Fruit fly (Drosophila melanogaster) whole organism, embryonic: ENCODE measurements around the gene CG10663.

Experiments used
- BtbVII ChIP-seq: fragments of 200-800 bp; sonication (Bioruptor generic); optimal IDR thresholded peaks from 3 replicates; lab custom pipeline; 2017; ENCODE audit warnings: missing biosample characterization, mild to moderate bottlenecking, missing genetic modification characterization
- CG10431 ChIP-seq: fragments of 200-800 bp; sonication (Bioruptor generic); optimal IDR thresholded peaks from 3 replicates; lab custom pipeline; 2018; ENCODE audit warnings: missing biosample characterization, mild to moderate bottlenecking, missing genetic modification characterization
- CG10959 ChIP-seq: fragments of 200-800 bp; sonication (Bioruptor generic); IDR thresholded peaks from 2 replicates; pipeline ENCODE4 v1.3.6; 2022; ENCODE audit warnings: missing biosample characterization, missing genetic modification characterization
- CG11085 ChIP-seq: fragments of 200-800 bp; sonication (Bioruptor generic); IDR thresholded peaks from 2 replicates; pipeline ENCODE4 v1.3.6; 2022; ENCODE audit warnings: missing biosample characterization, missing genetic modification characterization
- CG11093 ChIP-seq: fragments of 200-800 bp; sonication (Bioruptor generic); IDR thresholded peaks from 3 replicates; pipeline ENCODE4 v1.3.6; 2022; ENCODE audit warnings: missing biosample characterization, missing genetic modification characterization
- CG12104 ChIP-seq: fragments of 200-800 bp; sonication (Bioruptor generic); optimal IDR thresholded peaks from 3 replicates; lab custom pipeline; 2016; ENCODE audit warnings: missing biosample characterization, missing genetic modification characterization
- CG12219 ChIP-seq: fragments of 200-800 bp; sonication (Bioruptor generic); optimal IDR thresholded peaks from 3 replicates; lab custom pipeline; 2018; ENCODE audit warnings: missing biosample characterization, mild to moderate bottlenecking, missing genetic modification characterization
- CG1233 ChIP-seq: fragments of 200-800 bp; sonication (Bioruptor generic); optimal IDR thresholded peaks from 4 replicates; lab custom pipeline; 2018; ENCODE audit warnings: missing biosample characterization, mild to moderate bottlenecking, missing genetic modification characterization
- CG14014 ChIP-seq: fragments of 200-800 bp; sonication (Bioruptor generic); IDR thresholded peaks from 2 replicates; pipeline ENCODE4 v1.3.6; 2022; ENCODE audit warnings: missing biosample characterization, missing genetic modification characterization
- CG14667 ChIP-seq: fragments of 200-800 bp; sonication (Bioruptor generic); IDR thresholded peaks from 2 replicates; pipeline ENCODE4 v1.3.6; 2022; ENCODE audit warnings: missing biosample characterization, missing genetic modification characterization
- CG15011 ChIP-seq: fragments of 200-800 bp; sonication (Bioruptor generic); optimal IDR thresholded peaks from 3 replicates; lab custom pipeline; 2018; ENCODE audit warnings: missing biosample characterization, mild to moderate bottlenecking, missing genetic modification characterization
- CG18262 ChIP-seq: fragments of 200-800 bp; optimal IDR thresholded peaks from 3 replicates; lab custom pipeline; 2019; ENCODE audit warnings: missing biosample characterization, mild to moderate bottlenecking, missing genetic modification characterization, moderate library complexity
- CG3065 ChIP-seq: fragments of 200-800 bp; sonication (Bioruptor generic); optimal IDR thresholded peaks from 2 replicates; lab custom pipeline; 2016; ENCODE audit warnings: missing biosample characterization, missing genetic modification characterization
- CG32532 ChIP-seq: fragments of 200-800 bp; sonication (Bioruptor generic); IDR thresholded peaks from 2 replicates; pipeline ENCODE4 v1.3.6; 2022; ENCODE audit warnings: missing biosample characterization, missing genetic modification characterization
- CG33213 ChIP-seq: fragments of 200-800 bp; sonication (Bioruptor generic); optimal IDR thresholded peaks from 3 replicates; lab custom pipeline; 2016; ENCODE audit warnings: missing biosample characterization, missing genetic modification characterization
- CG42726 ChIP-seq: fragments of 200-800 bp; sonication (Bioruptor generic); IDR thresholded peaks from 2 replicates; pipeline ENCODE4 v1.3.6; 2022; ENCODE audit warnings: missing biosample characterization, missing genetic modification characterization; ENCODE audit not compliant: partially characterized antibody
- CG43689 ChIP-seq: fragments of 200-800 bp; sonication (Bioruptor generic); IDR thresholded peaks from 2 replicates; pipeline ENCODE4 v1.3.6; 2022; ENCODE audit warnings: missing biosample characterization, missing genetic modification characterization
- CG4854 ChIP-seq: fragments of 200-800 bp; sonication (Bioruptor generic); optimal IDR thresholded peaks from 2 replicates; lab custom pipeline; 2016; ENCODE audit warnings: missing biosample characterization, missing genetic modification characterization, inconsistent platforms
- CG6854 ChIP-seq: fragments of 200-800 bp; sonication (Bioruptor generic); optimal IDR thresholded peaks from 3 replicates; lab custom pipeline; 2017; ENCODE audit warnings: missing biosample characterization, mild to moderate bottlenecking, missing genetic modification characterization
- CG7556 ChIP-seq: fragments of 200-800 bp; sonication (Bioruptor generic); optimal IDR thresholded peaks from 2 replicates; lab custom pipeline; 2017; ENCODE audit warnings: missing biosample characterization, mild to moderate bottlenecking, missing genetic modification characterization
- CG8765 ChIP-seq: fragments of 200-800 bp; sonication (Bioruptor generic); IDR thresholded peaks from 2 replicates; pipeline ENCODE4 v1.3.6; 2022; ENCODE audit warnings: missing biosample characterization, missing genetic modification characterization
- Dip3 ChIP-seq: fragments of 200-800 bp; sonication (Bioruptor generic); optimal IDR thresholded peaks from 3 replicates; lab custom pipeline; 2016; ENCODE audit warnings: missing biosample characterization, missing genetic modification characterization
- Gsc ChIP-seq: fragments of 200-800 bp; sonication (Bioruptor generic); IDR thresholded peaks from 2 replicates; pipeline ENCODE4 v1.3.6; 2022; ENCODE audit warnings: missing biosample characterization, missing genetic modification characterization
- HLH54F ChIP-seq: fragments of 200-800 bp; sonication (Bioruptor generic); optimal IDR thresholded peaks from 3 replicates; lab custom pipeline; 2016; ENCODE audit warnings: missing biosample characterization, missing genetic modification characterization
- HmgZ ChIP-seq: fragments of 200-800 bp; sonication (Bioruptor generic); optimal IDR thresholded peaks from 2 replicates; lab custom pipeline; 2018; ENCODE audit warnings: missing biosample characterization, mild to moderate bottlenecking, missing genetic modification characterization
- Hsf ChIP-seq: fragments of 200-800 bp; sonication (Bioruptor generic); optimal IDR thresholded peaks from 3 replicates; lab custom pipeline; 2016; ENCODE audit warnings: missing biosample characterization, missing genetic modification characterization
- Lim3 ChIP-seq: fragments of 200-800 bp; sonication (Bioruptor generic); IDR thresholded peaks from 2 replicates; pipeline ENCODE4 v1.3.6; 2022; ENCODE audit warnings: missing biosample characterization, missing genetic modification characterization
- MTF-1 ChIP-seq: fragments of 200-800 bp; sonication (Bioruptor generic); optimal IDR thresholded peaks from 2 replicates; lab custom pipeline; 2018; ENCODE audit warnings: missing biosample characterization, mild to moderate bottlenecking, missing genetic modification characterization, borderline replicate concordance
- NK7.1 ChIP-seq: fragments of 200-800 bp; sonication (Bioruptor generic); optimal IDR thresholded peaks from 3 replicates; lab custom pipeline; 2016; ENCODE audit warnings: missing biosample characterization, missing genetic modification characterization
- Optix ChIP-seq: fragments of 200-800 bp; sonication (Bioruptor generic); IDR thresholded peaks from 3 replicates; pipeline ENCODE4 v1.3.6; 2022; ENCODE audit warnings: missing biosample characterization, missing genetic modification characterization
- PHDP ChIP-seq: fragments of 200-800 bp; sonication (Bioruptor generic); optimal IDR thresholded peaks from 3 replicates; lab custom pipeline; 2018; ENCODE audit warnings: missing biosample characterization, mild to moderate bottlenecking, missing genetic modification characterization, moderate library complexity
- Rfx ChIP-seq: fragments of 200-800 bp; sonication (Bioruptor generic); IDR thresholded peaks from 2 replicates; pipeline ENCODE4 v1.3.6; 2022; ENCODE audit warnings: missing biosample characterization, missing genetic modification characterization
- Scr ChIP-seq: fragments of 200-800 bp; sonication (Bioruptor generic); IDR thresholded peaks from 2 replicates; pipeline ENCODE4 v1.3.6; 2022; ENCODE audit warnings: missing biosample characterization, missing genetic modification characterization; ENCODE audit not compliant: partially characterized antibody
- Sin3A ChIP-seq: fragments of >200 bp; optimal IDR thresholded peaks from 2 replicates; lab custom pipeline; 2018
- Spps ChIP-seq: fragments of 200-800 bp; sonication (Bioruptor generic); optimal IDR thresholded peaks from 2 replicates; lab custom pipeline; 2018; ENCODE audit warnings: missing biosample characterization, mild to moderate bottlenecking, missing genetic modification characterization
- Stat92E ChIP-seq, 3 experiments: fragments of >200 bp in 2 of 3; fragments of 200-800 bp in 1 of 3; sonication (Bioruptor generic) in 1 of 3; optimal IDR thresholded peaks; 2 replicates each; lab custom pipeline; 2017 to 2019; ENCODE audit warnings: missing biosample characterization in 3 of 3, missing genetic modification characterization in 3 of 3, mild to moderate bottlenecking in 1 of 3, moderate library complexity in 1 of 3
- al ChIP-seq: fragments of 200-800 bp; sonication (Bioruptor generic); IDR thresholded peaks from 2 replicates; pipeline ENCODE4 v1.3.6; 2022; ENCODE audit warnings: missing biosample characterization, missing genetic modification characterization
- ato ChIP-seq: fragments of 200-800 bp; sonication (Bioruptor generic); IDR thresholded peaks from 2 replicates; pipeline ENCODE4 v1.3.6; 2022; ENCODE audit warnings: missing biosample characterization, missing genetic modification characterization; ENCODE audit not compliant: partially characterized antibody
- dimm ChIP-seq: fragments of 200-800 bp; sonication (Bioruptor generic); IDR thresholded peaks from 2 replicates; pipeline ENCODE4 v1.3.6; 2022; ENCODE audit warnings: missing biosample characterization, missing genetic modification characterization
- eyg ChIP-seq: fragments of 200-800 bp; sonication (Bioruptor generic); optimal IDR thresholded peaks from 3 replicates; lab custom pipeline; 2016; ENCODE audit warnings: missing biosample characterization, missing genetic modification characterization
- gcm ChIP-seq: fragments of 200-800 bp; sonication (Bioruptor generic); optimal IDR thresholded peaks from 2 replicates; lab custom pipeline; 2019; ENCODE audit warnings: missing biosample characterization, mild to moderate bottlenecking, missing genetic modification characterization, moderate library complexity
- gsb ChIP-seq: fragments of 200-800 bp; sonication (Bioruptor generic); IDR thresholded peaks from 2 replicates; pipeline ENCODE4 v1.3.6; 2022; ENCODE audit warnings: missing biosample characterization, missing genetic modification characterization
- gsb-n ChIP-seq: fragments of 200-800 bp; sonication (Bioruptor generic); optimal IDR thresholded peaks from 3 replicates; lab custom pipeline; 2018; ENCODE audit warnings: missing biosample characterization, mild to moderate bottlenecking, missing genetic modification characterization
- lab ChIP-seq: fragments of 200-800 bp; sonication (Bioruptor generic); optimal IDR thresholded peaks from 3 replicates; lab custom pipeline; 2017; ENCODE audit warnings: missing biosample characterization, missing genetic modification characterization, mild to moderate bottlenecking, moderate library complexity, missing genetic modification reagents
- odd ChIP-seq: fragments of 200-800 bp; sonication (Bioruptor generic); optimal IDR thresholded peaks from 2 replicates; lab custom pipeline; 2017; ENCODE audit warnings: missing biosample characterization, mild to moderate bottlenecking, missing genetic modification characterization
- pnt ChIP-seq: fragments of 200-800 bp; sonication (Bioruptor generic); optimal IDR thresholded peaks from 3 replicates; lab custom pipeline; 2016; ENCODE audit warnings: missing biosample characterization, missing genetic modification characterization
- psq ChIP-seq: fragments of 200-800 bp; sonication (Bioruptor generic); optimal IDR thresholded peaks from 2 replicates; lab custom pipeline; 2017; ENCODE audit warnings: missing biosample characterization, missing genetic modification characterization
- ranshi ChIP-seq: fragments of 200-800 bp; sonication (Bioruptor generic); IDR thresholded peaks from 2 replicates; pipeline ENCODE4 v1.3.6; 2022; ENCODE audit warnings: missing biosample characterization, missing genetic modification characterization
- scrt ChIP-seq: fragments of 200-800 bp; sonication (Bioruptor generic); optimal IDR thresholded peaks from 2 replicates; lab custom pipeline; 2018; ENCODE audit warnings: missing biosample characterization, mild to moderate bottlenecking, missing genetic modification characterization, moderate library complexity
- sqz ChIP-seq: fragments of 200-800 bp; sonication (Bioruptor generic); optimal IDR thresholded peaks from 3 replicates; lab custom pipeline; 2018; ENCODE audit warnings: missing biosample characterization, mild to moderate bottlenecking, missing genetic modification characterization
- unpg ChIP-seq: fragments of 200-800 bp; sonication (Bioruptor generic); optimal IDR thresholded peaks from 3 replicates; lab custom pipeline; 2018; ENCODE audit warnings: missing biosample characterization, mild to moderate bottlenecking, missing genetic modification characterization, moderate library complexity

CG10663 gene

dm6 chr3L:12482917-12483316, 1.9 kb downstream of the CG10663 start (continued):
- TF ChIP-seq sqz (GFP tag; lab: Kevin White, UChicago) (peak; percentile 79), gsb-n (tag; lab: Kevin White, UChicago) (peak; percentile 59), eyg (GFP tag; lab: Kevin White, UChicago) (peak; percentile 17), CG7556 (GFP tag; lab: Kevin White, UChicago) (peak; percentile 81), Stat92E (GFP tag; optimal IDR thresholded peaks at IDR 0.05; lab: Kevin White, UChicago) (no peak), odd (GFP tag; lab: Kevin White, UChicago) (peak; percentile 76), NK7.1 (GFP tag; lab: Kevin White, UChicago) (no peak), Scr (GFP tag; lab: Robert Waterston, UW) (no peak), CG4854 (GFP tag; lab: Kevin White, UChicago) (peak; percentile 56), CG1233 (GFP tag; lab: Kevin White, UChicago) (peak; percentile 70), CG12219 (peak; percentile 52), ranshi (peak; percentile 58), CG12104 (GFP tag; lab: Kevin White, UChicago) (peak; percentile 75), Gsc (GFP tag; lab: Robert Waterston, UW) (no peak), gcm (GFP tag; lab: Kevin White, UChicago) (peak; percentile 66), HLH54F (peak; percentile 53), lab (peak; percentile 68), unpg (peak; percentile 69), gsb (GFP tag; lab: Robert Waterston, UW) (0 out of 2 replicates have a peak, but pooled peaks have one; percentile 20), HmgZ (tag; lab: Kevin White, UChicago) (peak; percentile 24), CG10959 (GFP tag; lab: Robert Waterston, UW) (no peak), CG11093 (peak; percentile 68; the same call in 1 of the 3 replicates), Dip3 (GFP tag; lab: Kevin White, UChicago) (peak; percentile 14), MTF-1 (GFP tag; lab: Kevin White, UChicago) (no peak), Hsf (GFP tag; lab: Kevin White, UChicago) (peak; percentile 62), CG18262 (peak; percentile 88), al (peak; percentile 59), Optix (GFP tag; lab: Robert Waterston, UW) (0 out of 3 replicates have a peak, but pooled peaks have one; percentile 35), Rfx (peak; percentile 47; the same call in 1 of the 2 replicates), ato (GFP tag; lab: Robert Waterston, UW) (no peak), scrt (GFP tag; lab: Kevin White, UChicago) (peak; percentile 46), Sin3A (no peak), CG43689 (GFP tag; lab: Robert Waterston, UW) (0 out of 2 replicates have a peak, but pooled peaks have one; percentile 38), PHDP (tag; lab: Kevin White, UChicago) (peak; percentile 78), CG11085 (peak; percentile 48; the same call in 1 of the 2 replicates), CG8765 (GFP tag; lab: Robert Waterston, UW) (0 out of 2 replicates have a peak, but pooled peaks have one; percentile 27), CG6854 (GFP tag; lab: Kevin White, UChicago) (peak; percentile 23), CG15011 (GFP tag; lab: Kevin White, UChicago) (peak; percentile 51), BtbVII (GFP tag; lab: Kevin White, UChicago) (peak; percentile 71), CG42726 (GFP tag; lab: Robert Waterston, UW) (no peak), Spps (tag; lab: Kevin White, UChicago) (no peak), CG33213 (peak; percentile 39), CG3065 (GFP tag; lab: Kevin White, UChicago) (peak; percentile 24), CG10431 (GFP tag; lab: Kevin White, UChicago) (no peak), dimm (GFP tag; lab: Robert Waterston, UW) (peak; percentile 43; the same call in 1 of the 2 replicates), pnt (peak; percentile 32), Lim3 (GFP tag; lab: Robert Waterston, UW) (0 out of 2 replicates have a peak, but pooled peaks have one; percentile 14), psq (peak; percentile 3), CG14014 (GFP tag; lab: Robert Waterston, UW) (peak; percentile 71), CG14667 (peak; percentile 56; the same call in 1 of the 2 replicates), CG32532 (GFP tag; lab: Robert Waterston, UW) (peak; percentile 59; the same call in 1 of the 2 replicates)
